Fruit fly (Drosophila melanogaster) whole organism, embryonic: ENCODE results near the gene Dred.

Source experiments
- Ada2b ChIP-seq: fragments of 200-800 bp; sonication (Bioruptor generic); IDR thresholded peaks from 2 replicates; pipeline ENCODE4 v1.3.6; 2022; ENCODE audit warnings: missing biosample characterization, missing genetic modification characterization
- B-H2 ChIP-seq: fragments of 200-800 bp; sonication (Bioruptor generic); optimal IDR thresholded peaks from 2 replicates; lab custom pipeline; 2018; ENCODE audit warnings: missing biosample characterization, mild to moderate bottlenecking, missing genetic modification characterization
- Blimp-1 ChIP-seq: fragments of 200-800 bp; sonication (Bioruptor generic); optimal IDR thresholded peaks from 3 replicates; lab custom pipeline; 2018; ENCODE audit warnings: missing biosample characterization, missing genetic modification characterization, mild to moderate bottlenecking, moderate library complexity, missing genetic modification reagents
- CG10565 ChIP-seq: fragments of 200-800 bp; sonication (Bioruptor generic); optimal IDR thresholded peaks from 3 replicates; lab custom pipeline; 2016; ENCODE audit warnings: missing biosample characterization, mild to moderate bottlenecking, missing genetic modification characterization
- CG11504 ChIP-seq: fragments of 200-800 bp; sonication (Bioruptor generic); optimal IDR thresholded peaks from 3 replicates; lab custom pipeline; 2019; ENCODE audit warnings: missing biosample characterization, mild to moderate bottlenecking, missing genetic modification characterization, moderate library complexity
- CG15479 ChIP-seq: fragments of 200-800 bp; sonication (Bioruptor generic); optimal IDR thresholded peaks from 3 replicates; lab custom pipeline; 2019; ENCODE audit warnings: missing biosample characterization, mild to moderate bottlenecking, missing genetic modification characterization, moderate library complexity
- CG1832 ChIP-seq: fragments of 200-800 bp; sonication (Bioruptor generic); optimal IDR thresholded peaks from 2 replicates; lab custom pipeline; 2017; ENCODE audit warnings: missing biosample characterization, mild to moderate bottlenecking, missing genetic modification characterization, inconsistent platforms
- CG2889 ChIP-seq: fragments of 200-800 bp; sonication (Bioruptor generic); IDR thresholded peaks from 3 replicates; pipeline ENCODE4 v1.3.6; 2022; ENCODE audit warnings: missing biosample characterization, missing genetic modification characterization
- CG30403 ChIP-seq: fragments of 200-800 bp; sonication (Bioruptor generic); optimal IDR thresholded peaks from 3 replicates; lab custom pipeline; 2016; ENCODE audit warnings: missing biosample characterization, missing genetic modification characterization
- CG3838 ChIP-seq: fragments of 200-800 bp; sonication (Bioruptor generic); optimal IDR thresholded peaks from 3 replicates; lab custom pipeline; 2016; ENCODE audit warnings: missing biosample characterization, missing genetic modification characterization
- CG42726 ChIP-seq: fragments of 200-800 bp; sonication (Bioruptor generic); IDR thresholded peaks from 2 replicates; pipeline ENCODE4 v1.3.6; 2022; ENCODE audit warnings: missing biosample characterization, missing genetic modification characterization; ENCODE audit not compliant: partially characterized antibody
- CG4360 ChIP-seq: fragments of 200-800 bp; sonication (Bioruptor generic); IDR thresholded peaks from 2 replicates; pipeline ENCODE4 v1.3.6; 2022; ENCODE audit warnings: missing biosample characterization, missing genetic modification characterization
- CG4404 ChIP-seq: fragments of 200-800 bp; sonication (Bioruptor generic); IDR thresholded peaks from 2 replicates; pipeline ENCODE4 v1.3.6; 2022; ENCODE audit warnings: missing biosample characterization, missing genetic modification characterization
- CG4820 ChIP-seq: fragments of 200-800 bp; sonication (Bioruptor generic); optimal IDR thresholded peaks from 3 replicates; lab custom pipeline; 2016; ENCODE audit warnings: missing biosample characterization, missing genetic modification characterization
- CG6765 ChIP-seq: fragments of 200-800 bp; sonication (Bioruptor generic); optimal IDR thresholded peaks from 3 replicates; lab custom pipeline; 2017; ENCODE audit warnings: missing biosample characterization, mild to moderate bottlenecking, missing genetic modification characterization
- CG8765 ChIP-seq: fragments of 200-800 bp; sonication (Bioruptor generic); IDR thresholded peaks from 2 replicates; pipeline ENCODE4 v1.3.6; 2022; ENCODE audit warnings: missing biosample characterization, missing genetic modification characterization
- Drgx ChIP-seq: fragments of 200-800 bp; sonication (Bioruptor generic); IDR thresholded peaks from 2 replicates; pipeline ENCODE4 v1.3.6; 2022; ENCODE audit warnings: missing biosample characterization, missing genetic modification characterization
- Ets65A ChIP-seq: fragments of 200-800 bp; sonication (Bioruptor generic); peaks from one replicate; lab custom pipeline; 2016; ENCODE audit warnings: missing biosample characterization, missing genetic modification characterization
- Ets97D ChIP-seq: fragments of 200-800 bp; sonication (Bioruptor generic); optimal IDR thresholded peaks from 3 replicates; lab custom pipeline; 2016; ENCODE audit warnings: missing biosample characterization, missing genetic modification characterization
- Hr39 ChIP-seq: fragments of >200 bp; optimal IDR thresholded peaks from 2 replicates; lab custom pipeline; 2017
- MESR4 ChIP-seq: fragments of 200-800 bp; sonication (Bioruptor generic); optimal IDR thresholded peaks from 2 replicates; lab custom pipeline; 2018; ENCODE audit warnings: missing biosample characterization, mild to moderate bottlenecking, missing genetic modification characterization, moderate library complexity
- Med ChIP-seq: fragments of 200-800 bp; sonication (Bioruptor generic); peaks from one replicate; lab custom pipeline; 2016; ENCODE audit warnings: missing biosample characterization, missing genetic modification characterization, mild to moderate bottlenecking, inconsistent platforms, moderate library complexity
- NC2α ChIP-seq: fragments of 200-800 bp; sonication (Bioruptor generic); optimal IDR thresholded peaks from 2 replicates; lab custom pipeline; 2016; ENCODE audit warnings: missing biosample characterization, missing genetic modification characterization
- Nf-YB ChIP-seq: fragments of 200-800 bp; sonication (Bioruptor generic); optimal IDR thresholded peaks from 3 replicates; lab custom pipeline; 2019; ENCODE audit warnings: missing biosample characterization, mild to moderate bottlenecking, missing genetic modification characterization, moderate library complexity
- PHDP ChIP-seq: fragments of 200-800 bp; sonication (Bioruptor generic); optimal IDR thresholded peaks from 3 replicates; lab custom pipeline; 2018; ENCODE audit warnings: missing biosample characterization, mild to moderate bottlenecking, missing genetic modification characterization, moderate library complexity
- Usf ChIP-seq: fragments of 200-800 bp; sonication (Bioruptor generic); optimal IDR thresholded peaks from 2 replicates; lab custom pipeline; 2017; ENCODE audit warnings: missing genotype, missing biosample characterization, missing genetic modification characterization
- ap ChIP-seq: fragments of 200-800 bp; sonication (Bioruptor generic); IDR thresholded peaks from 2 replicates; pipeline ENCODE4 v1.3.6; 2022; ENCODE audit warnings: missing biosample characterization, missing genetic modification characterization
- bigmax ChIP-seq: fragments of 200-800 bp; sonication (Bioruptor generic); optimal IDR thresholded peaks from 2 replicates; lab custom pipeline; 2018; ENCODE audit warnings: missing biosample characterization, mild to moderate bottlenecking, missing genetic modification characterization
- caup ChIP-seq: fragments of 200-800 bp; sonication (Bioruptor generic); optimal IDR thresholded peaks from 3 replicates; lab custom pipeline; 2017; ENCODE audit warnings: missing biosample characterization, mild to moderate bottlenecking, missing genetic modification characterization, moderate library complexity; ENCODE audit not compliant: severe bottlenecking
- cg ChIP-seq: fragments of 200-800 bp; sonication (Bioruptor generic); optimal IDR thresholded peaks from 3 replicates; lab custom pipeline; 2019; ENCODE audit warnings: missing biosample characterization, mild to moderate bottlenecking, missing genetic modification characterization, moderate library complexity
- chm ChIP-seq: fragments of 200-800 bp; sonication (Bioruptor generic); IDR thresholded peaks from 2 replicates; pipeline ENCODE4 v1.3.6; 2022; ENCODE audit warnings: missing biosample characterization, missing genetic modification characterization
- crol ChIP-seq: fragments of 200-800 bp; sonication (Bioruptor generic); IDR thresholded peaks from 2 replicates; pipeline ENCODE4 v1.3.6; 2022; ENCODE audit warnings: missing biosample characterization, missing genetic modification characterization
- fu2 ChIP-seq: fragments of 200-800 bp; sonication (Bioruptor generic); optimal IDR thresholded peaks from 2 replicates; lab custom pipeline; 2016; ENCODE audit warnings: missing biosample characterization, missing genetic modification characterization
- gcm ChIP-seq: fragments of 200-800 bp; sonication (Bioruptor generic); optimal IDR thresholded peaks from 2 replicates; lab custom pipeline; 2019; ENCODE audit warnings: missing biosample characterization, mild to moderate bottlenecking, missing genetic modification characterization, moderate library complexity
- gro ChIP-seq: fragments of 200-800 bp; sonication (Bioruptor generic); optimal IDR thresholded peaks from 2 replicates; lab custom pipeline; 2016; ENCODE audit warnings: missing biosample characterization, missing genetic modification characterization
- ken ChIP-seq: fragments of 200-800 bp; sonication (Bioruptor generic); IDR thresholded peaks from 3 replicates; pipeline ENCODE4 v1.3.6; 2022; ENCODE audit warnings: missing biosample characterization, missing genetic modification characterization
- lola ChIP-seq, 3 experiments: fragments of >200 bp in 2 of 3; fragments of 200-800 bp in 1 of 3; sonication (Bioruptor generic) in 1 of 3; optimal IDR thresholded peaks; 2 replicates each; lab custom pipeline; 2017 to 2019; ENCODE audit warnings: missing biosample characterization in 3 of 3, missing genetic modification characterization in 3 of 3, mild to moderate bottlenecking in 1 of 3, moderate library complexity in 1 of 3
- nmo ChIP-seq: fragments of 200-800 bp; sonication (Bioruptor generic); optimal IDR thresholded peaks from 2 replicates; lab custom pipeline; 2018; ENCODE audit warnings: missing biosample characterization, mild to moderate bottlenecking, missing genetic modification characterization, moderate library complexity
- pb ChIP-seq: fragments of 200-800 bp; sonication (Bioruptor generic); optimal IDR thresholded peaks from 3 replicates; lab custom pipeline; 2016; ENCODE audit warnings: missing biosample characterization, missing genetic modification characterization
- ro ChIP-seq: fragments of 200-800 bp; sonication (Bioruptor generic); IDR thresholded peaks from 2 replicates; pipeline ENCODE4 v1.3.6; 2022; ENCODE audit warnings: missing biosample characterization, missing genetic modification characterization
- slbo ChIP-seq: fragments of 200-800 bp; sonication (Bioruptor generic); IDR thresholded peaks from 2 replicates; pipeline ENCODE4 v1.3.6; 2022; ENCODE audit warnings: missing biosample characterization, missing genetic modification characterization
- sna ChIP-seq: fragments of 200-800 bp; sonication (Bioruptor generic); IDR thresholded peaks from 2 replicates; pipeline ENCODE4 v1.3.6; 2022; ENCODE audit warnings: missing biosample characterization, missing genetic modification characterization; ENCODE audit not compliant: partially characterized antibody
- tll ChIP-seq, 2 experiments: fragments of 200-800 bp in 1 of 2; fragments of >200 bp in 1 of 2; sonication (Bioruptor generic) in 1 of 2; optimal IDR thresholded peaks; 2 replicates each; lab custom pipeline; 2017 to 2019; ENCODE audit warnings: missing biosample characterization in 2 of 2, missing genetic modification characterization in 2 of 2, mild to moderate bottlenecking in 1 of 2, moderate library complexity in 1 of 2
- tx ChIP-seq: fragments of 200-800 bp; sonication (Bioruptor generic); optimal IDR thresholded peaks from 2 replicates; lab custom pipeline; 2016; ENCODE audit warnings: missing biosample characterization, missing genetic modification characterization
- unc-4 ChIP-seq: fragments of 200-800 bp; sonication (Bioruptor generic); IDR thresholded peaks from 2 replicates; pipeline ENCODE4 v1.3.6; 2022; ENCODE audit warnings: missing biosample characterization, missing genetic modification characterization; ENCODE audit not compliant: partially characterized antibody
- vvl ChIP-seq: fragments of 200-800 bp; sonication (Bioruptor generic); IDR thresholded peaks from 2 replicates; pipeline ENCODE4 v1.3.6; 2022; ENCODE audit warnings: missing biosample characterization, missing genetic modification characterization
- yki ChIP-seq: fragments of >200 bp; optimal IDR thresholded peaks from 3 replicates; lab custom pipeline; 2018

Dred gene

dm6 chr3L:19560695-19561246 is 16.8 kb upstream of the Dred start (continued):
- TF ChIP-seq caup (GFP tag; lab: Kevin White, UChicago): peak; percentile 94
- peak; percentile 98 for TF ChIP-seq vvl
- peak; percentile 95 for TF ChIP-seq PHDP (tag; lab: Kevin White, UChicago)
- TF ChIP-seq Hr39 (lab: Kevin White, UChicago): no peak
- peak; percentile 98 for TF ChIP-seq CG4404 (GFP tag; lab: Robert Waterston, UW)
- TF ChIP-seq pb (GFP tag; lab: Kevin White, UChicago): peak; percentile 83
- peak; percentile 88 for TF ChIP-seq gro
- peak; percentile 95 for TF ChIP-seq CG4820
- peak; percentile 97 for TF ChIP-seq CG8765 (GFP tag; lab: Robert Waterston, UW)
- TF ChIP-seq NC2α (GFP tag; lab: Kevin White, UChicago): peak; percentile 87
- peak; percentile 97 for TF ChIP-seq CG30403
- peak; percentile 94 for TF ChIP-seq slbo
- peak; percentile 36 for TF ChIP-seq MESR4 (GFP tag; lab: Kevin White, UChicago)
- TF ChIP-seq sna: no peak
- peak; percentile 63 for TF ChIP-seq Ets97D (GFP tag; lab: Kevin White, UChicago)

DNA sequence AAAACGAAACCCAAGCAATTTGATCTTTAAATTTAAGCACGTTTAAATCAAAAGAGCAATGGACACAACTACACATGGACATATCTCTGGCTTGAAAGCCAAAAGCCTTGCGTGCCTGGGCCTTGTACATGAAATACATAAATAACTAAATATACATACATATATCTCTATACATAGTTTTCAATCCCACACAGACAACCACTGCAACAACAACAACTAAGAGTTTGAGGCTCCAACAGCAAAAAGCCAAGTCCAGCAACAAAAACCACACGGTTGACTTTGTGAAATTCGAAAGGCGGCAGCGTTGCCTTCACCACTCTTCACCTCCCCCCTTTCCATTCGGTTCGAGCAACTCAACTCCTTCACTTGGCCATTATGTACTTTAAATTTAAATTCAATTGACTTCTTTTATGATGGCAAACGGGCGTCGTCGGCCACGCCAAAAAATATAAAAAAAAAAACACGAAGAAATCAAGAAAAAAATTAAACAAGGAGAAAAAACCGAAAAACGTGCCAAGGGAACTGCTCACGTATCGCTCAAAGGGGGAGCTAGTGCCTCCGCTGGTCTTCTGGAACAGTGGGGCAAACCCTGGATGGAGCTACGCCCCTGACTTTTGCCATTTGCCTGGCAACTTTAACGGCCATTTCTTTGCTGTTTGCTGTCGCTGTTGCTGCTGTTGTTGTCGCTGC is 16.1 kb upstream of the Dred start:
- TF ChIP-seq ro (GFP tag; lab: Robert Waterston, UW) (no peak), yki (lab: Kevin White, UChicago) (no peak), crol (GFP tag; lab: Robert Waterston, UW) (peak; percentile 39), CG4360 (GFP tag; lab: Robert Waterston, UW) (peak; percentile 73), cg (GFP tag; lab: Kevin White, UChicago) (peak; percentile 43)
- TF ChIP-seq, all 482 proteins: peak for 3

DNA sequence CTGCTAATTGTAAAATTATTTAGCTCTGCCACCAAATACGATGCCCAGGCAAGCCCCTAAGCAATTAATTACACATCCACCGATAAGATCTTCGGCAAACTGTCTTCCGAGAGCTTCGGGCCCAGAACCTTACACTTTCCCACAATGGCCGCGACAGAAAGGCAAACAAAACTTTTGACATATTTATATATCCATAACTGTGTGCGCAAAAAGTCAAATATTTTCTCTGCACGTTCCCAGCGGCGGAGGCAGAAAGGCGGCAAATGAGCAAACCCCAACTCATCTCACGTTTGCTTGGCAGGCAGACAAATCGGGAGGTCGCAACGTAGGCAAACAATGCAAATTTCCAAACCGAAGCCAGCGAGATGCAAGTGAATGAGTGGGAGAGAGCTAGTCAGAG is 15.2 kb upstream of the Dred start:
- TF ChIP-seq lola (GFP tag; optimal IDR thresholded peaks at IDR 0.05; lab: Kevin White, UChicago) (no peak), CG3838 (GFP tag; lab: Kevin White, UChicago) (no peak), CG11504 (no peak), ap (GFP tag; lab: Robert Waterston, UW) (no peak), CG10565 (GFP tag; lab: Kevin White, UChicago) (no peak), Med (GFP tag; lab: Kevin White, UChicago) (peak; percentile 53), Ada2b (GFP tag; lab: Robert Waterston, UW) (0 out of 2 replicates have a peak, but pooled peaks have one; percentile 4), CG15479 (GFP tag; lab: Kevin White, UChicago) (peak; percentile 55), B-H2 (GFP tag; lab: Kevin White, UChicago) (no peak), Blimp-1 (GFP tag; lab: Kevin White, UChicago) (peak; percentile 1), tx (GFP tag; lab: Kevin White, UChicago) (no peak), Ets65A (GFP tag; lab: Kevin White, UChicago) (peak; percentile 33), gcm (GFP tag; lab: Kevin White, UChicago) (no peak), CG1832 (GFP tag; lab: Kevin White, UChicago) (no peak), chm (GFP tag; lab: Robert Waterston, UW) (no peak), nmo (no peak), CG42726 (GFP tag; lab: Robert Waterston, UW) (no peak), CG6765 (no peak), bigmax (GFP tag; lab: Kevin White, UChicago) (no peak), CG2889 (no peak), Drgx (GFP tag; lab: Robert Waterston, UW) (no peak), unc-4 (GFP tag; lab: Robert Waterston, UW) (no peak), Nf-YB (GFP tag; lab: Kevin White, UChicago) (no peak), ken (GFP tag; lab: Robert Waterston, UW) (0 out of 3 replicates have a peak, but pooled peaks have one; percentile 13), CG4404 (GFP tag; lab: Robert Waterston, UW) (no peak), fu2 (no peak), tll (GFP tag; optimal IDR thresholded peaks at IDR 0.05; lab: Kevin White, UChicago) (peak in 1 of 2 experiments; percentile 56), Usf (no peak)
